Fruit fly (Drosophila melanogaster): Measurements from ENCODE around the gene CG10077.

- TF ChIP-seq Eip78C (GFP tag) (no peak), Hr39 (GFP tag; optimal IDR thresholded peaks at IDR 0.05) (no peak), fd85E (GFP tag; optimal IDR thresholded peaks at IDR 0.05) (no peak), CG6854 (GFP tag; optimal IDR thresholded peaks at IDR 0.05) (no peak), OdsH (GFP tag; optimal IDR thresholded peaks at IDR 0.05) (no peak), CG9139 (GFP tag; optimal IDR thresholded peaks at IDR 0.05) (no peak), lz (GFP tag; optimal IDR thresholded peaks at IDR 0.05) (no peak), pdm3 (GFP tag; optimal IDR thresholded peaks at IDR 0.05) (no peak), Smox (GFP tag; optimal IDR thresholded peaks at IDR 0.05) (no peak), Blimp-1 (GFP tag; optimal IDR thresholded peaks at IDR 0.05) (no peak), net (GFP tag; optimal IDR thresholded peaks at IDR 0.05) (no peak), salr (GFP tag; optimal IDR thresholded peaks at IDR 0.05) (no peak), fd59A (GFP tag; optimal IDR thresholded peaks at IDR 0.05) (no peak), Lpt (GFP tag; optimal IDR thresholded peaks at IDR 0.05) (no peak)
Measured at dm6 chr3L:6997410-6997809, 41.7 kb upstream of the CG10077 start.

Measured in whole organism, prepupa.